Fruit fly (Drosophila melanogaster) whole organism, embryonic: Measurements from ENCODE around the gene CenB1A.
A peak's percentile ranks its signal among the peaks of the same experiment; 100 is the strongest.

Source experiments
- Ada2b ChIP-seq: fragments of 200-800 bp; sonication (Bioruptor generic); IDR thresholded peaks from 2 replicates; pipeline ENCODE4 v1.3.6; 2022; ENCODE audit warnings: missing biosample characterization, missing genetic modification characterization
- Asciz ChIP-seq: fragments of 200-800 bp; sonication (Bioruptor generic); optimal IDR thresholded peaks from 2 replicates; lab custom pipeline; 2017; ENCODE audit warnings: missing biosample characterization, mild to moderate bottlenecking, missing genetic modification characterization, missing genetic modification reagents
- CG10321 ChIP-seq: fragments of 200-800 bp; sonication (Bioruptor generic); IDR thresholded peaks from 2 replicates; pipeline ENCODE4 v1.3.6; 2022; ENCODE audit warnings: missing biosample characterization, missing genetic modification characterization
- CG11093 ChIP-seq: fragments of 200-800 bp; sonication (Bioruptor generic); IDR thresholded peaks from 3 replicates; pipeline ENCODE4 v1.3.6; 2022; ENCODE audit warnings: missing biosample characterization, missing genetic modification characterization
- CG12104 ChIP-seq: fragments of 200-800 bp; sonication (Bioruptor generic); optimal IDR thresholded peaks from 3 replicates; lab custom pipeline; 2016; ENCODE audit warnings: missing biosample characterization, missing genetic modification characterization
- CG12219 ChIP-seq: fragments of 200-800 bp; sonication (Bioruptor generic); optimal IDR thresholded peaks from 3 replicates; lab custom pipeline; 2018; ENCODE audit warnings: missing biosample characterization, mild to moderate bottlenecking, missing genetic modification characterization
- CG12299 ChIP-seq: fragments of 200-800 bp; sonication (Bioruptor generic); optimal IDR thresholded peaks from 2 replicates; lab custom pipeline; 2018; ENCODE audit warnings: missing biosample characterization, mild to moderate bottlenecking, missing genetic modification characterization
- CG1233 ChIP-seq: fragments of 200-800 bp; sonication (Bioruptor generic); optimal IDR thresholded peaks from 4 replicates; lab custom pipeline; 2018; ENCODE audit warnings: missing biosample characterization, mild to moderate bottlenecking, missing genetic modification characterization
- CG14441 ChIP-seq: fragments of 200-800 bp; sonication (Bioruptor generic); IDR thresholded peaks from 2 replicates; pipeline ENCODE4 v1.3.6; 2022; ENCODE audit warnings: missing biosample characterization, missing genetic modification characterization
- CG14667 ChIP-seq: fragments of 200-800 bp; sonication (Bioruptor generic); IDR thresholded peaks from 2 replicates; pipeline ENCODE4 v1.3.6; 2022; ENCODE audit warnings: missing biosample characterization, missing genetic modification characterization
- CG15514 ChIP-seq: fragments of 200-800 bp; sonication (Bioruptor generic); optimal IDR thresholded peaks from 3 replicates; lab custom pipeline; 2017; ENCODE audit warnings: missing biosample characterization, missing genetic modification characterization, mild to moderate bottlenecking, moderate library complexity, missing genetic modification reagents
- CG18764 ChIP-seq: fragments of 200-800 bp; sonication (Bioruptor generic); optimal IDR thresholded peaks from 3 replicates; lab custom pipeline; 2016; ENCODE audit warnings: missing biosample characterization, missing genetic modification characterization
- CG2116 ChIP-seq: fragments of 200-800 bp; sonication (Bioruptor generic); optimal IDR thresholded peaks from 3 replicates; lab custom pipeline; 2018; ENCODE audit warnings: missing biosample characterization, mild to moderate bottlenecking, missing genetic modification characterization
- CG2875 ChIP-seq: fragments of 200-800 bp; sonication (Bioruptor generic); optimal IDR thresholded peaks from 2 replicates; lab custom pipeline; 2017; ENCODE audit warnings: missing biosample characterization, mild to moderate bottlenecking, missing genetic modification characterization, missing genetic modification reagents
- CG34224 ChIP-seq: fragments of 200-800 bp; sonication (Bioruptor generic); IDR thresholded peaks from 3 replicates; pipeline ENCODE4 v1.3.6; 2022; ENCODE audit warnings: missing biosample characterization, missing genetic modification characterization; ENCODE audit not compliant: partially characterized antibody
- CG3995 ChIP-seq: fragments of 200-800 bp; sonication (Bioruptor generic); optimal IDR thresholded peaks from 3 replicates; lab custom pipeline; 2016; ENCODE audit warnings: missing biosample characterization, missing genetic modification characterization
- CG4328 ChIP-seq: fragments of 200-800 bp; sonication (Bioruptor generic); optimal IDR thresholded peaks from 3 replicates; lab custom pipeline; 2017; ENCODE audit warnings: missing biosample characterization, missing genetic modification reagents, missing genetic modification characterization
- CG4617 ChIP-seq: fragments of 200-800 bp; sonication (Bioruptor generic); optimal IDR thresholded peaks from 3 replicates; lab custom pipeline; 2016; ENCODE audit warnings: missing biosample characterization, missing genetic modification characterization, borderline replicate concordance
- CG5245 ChIP-seq: fragments of 200-800 bp; sonication (Bioruptor generic); optimal IDR thresholded peaks from 3 replicates; lab custom pipeline; 2016; ENCODE audit warnings: missing biosample characterization, missing genetic modification characterization
- CG5953 ChIP-seq: fragments of 200-800 bp; sonication (Bioruptor generic); IDR thresholded peaks from 2 replicates; pipeline ENCODE4 v1.3.6; 2022; ENCODE audit warnings: missing biosample characterization, missing genetic modification characterization
- CG6791 ChIP-seq: fragments of 200-800 bp; sonication (Bioruptor generic); IDR thresholded peaks from 3 replicates; pipeline ENCODE4 v1.3.6; 2022; ENCODE audit warnings: missing biosample characterization, missing genetic modification characterization; ENCODE audit not compliant: partially characterized antibody
- CG6854 ChIP-seq: fragments of 200-800 bp; sonication (Bioruptor generic); optimal IDR thresholded peaks from 3 replicates; lab custom pipeline; 2017; ENCODE audit warnings: missing biosample characterization, mild to moderate bottlenecking, missing genetic modification characterization
- CG7372 ChIP-seq: fragments of 200-800 bp; sonication (Bioruptor generic); IDR thresholded peaks from 2 replicates; pipeline ENCODE4 v1.3.6; 2022; ENCODE audit warnings: missing biosample characterization, missing genetic modification characterization
- CG7963 ChIP-seq: fragments of 200-800 bp; sonication (Bioruptor generic); IDR thresholded peaks from 3 replicates; pipeline ENCODE4 v1.3.6; 2022; ENCODE audit warnings: missing biosample characterization, missing genetic modification characterization; ENCODE audit not compliant: partially characterized antibody
- CG9437 ChIP-seq: fragments of 200-800 bp; sonication (Bioruptor generic); optimal IDR thresholded peaks from 2 replicates; lab custom pipeline; 2018; ENCODE audit warnings: missing biosample characterization, mild to moderate bottlenecking, missing genetic modification characterization
- CG9797 ChIP-seq: fragments of 200-800 bp; sonication (Bioruptor generic); optimal IDR thresholded peaks from 3 replicates; lab custom pipeline; 2018; ENCODE audit warnings: missing biosample characterization, mild to moderate bottlenecking, missing genetic modification characterization
- Dek ChIP-seq: fragments of 200-800 bp; sonication (Bioruptor generic); optimal IDR thresholded peaks from 3 replicates; lab custom pipeline; 2019; ENCODE audit warnings: missing biosample characterization, mild to moderate bottlenecking, missing genetic modification characterization, moderate library complexity
- Gsc ChIP-seq: fragments of 200-800 bp; sonication (Bioruptor generic); IDR thresholded peaks from 2 replicates; pipeline ENCODE4 v1.3.6; 2022; ENCODE audit warnings: missing biosample characterization, missing genetic modification characterization
- HLH54F ChIP-seq: fragments of 200-800 bp; sonication (Bioruptor generic); optimal IDR thresholded peaks from 3 replicates; lab custom pipeline; 2016; ENCODE audit warnings: missing biosample characterization, missing genetic modification characterization
- HmgZ ChIP-seq: fragments of 200-800 bp; sonication (Bioruptor generic); optimal IDR thresholded peaks from 2 replicates; lab custom pipeline; 2018; ENCODE audit warnings: missing biosample characterization, mild to moderate bottlenecking, missing genetic modification characterization
- Lim3 ChIP-seq: fragments of 200-800 bp; sonication (Bioruptor generic); IDR thresholded peaks from 2 replicates; pipeline ENCODE4 v1.3.6; 2022; ENCODE audit warnings: missing biosample characterization, missing genetic modification characterization
- Rx ChIP-seq: fragments of 200-800 bp; sonication (Bioruptor generic); IDR thresholded peaks from 2 replicates; pipeline ENCODE4 v1.3.6; 2022; ENCODE audit warnings: missing biosample characterization, missing genetic modification characterization
- ci ChIP-seq: fragments of 200-800 bp; sonication (Bioruptor generic); IDR thresholded peaks from 3 replicates; pipeline ENCODE4 v1.3.6; 2022; ENCODE audit warnings: missing biosample characterization, missing genetic modification characterization
- dati ChIP-seq: fragments of 200-800 bp; sonication (Bioruptor generic); IDR thresholded peaks from 2 replicates; pipeline ENCODE4 v1.3.6; 2022; ENCODE audit warnings: missing biosample characterization, missing genetic modification characterization
- ems ChIP-seq: fragments of 200-800 bp; sonication (Bioruptor generic); optimal IDR thresholded peaks from 3 replicates; lab custom pipeline; 2016; ENCODE audit warnings: missing biosample characterization, missing genetic modification characterization
- en ChIP-seq: fragments of 200-800 bp; sonication (Bioruptor generic); optimal IDR thresholded peaks from 2 replicates; lab custom pipeline; 2016; ENCODE audit warnings: missing biosample characterization, missing genetic modification characterization
- ftz-f1 ChIP-seq: fragments of 200-800 bp; sonication (Bioruptor generic); optimal IDR thresholded peaks from 2 replicates; lab custom pipeline; 2016; ENCODE audit warnings: missing biosample characterization, missing genetic modification characterization
- gcm2 ChIP-seq: fragments of 200-800 bp; sonication (Bioruptor generic); optimal IDR thresholded peaks from 2 replicates; lab custom pipeline; 2016; ENCODE audit warnings: missing biosample characterization, missing genetic modification characterization
- hth ChIP-seq: fragments of >200 bp; optimal IDR thresholded peaks from 2 replicates; lab custom pipeline; 2017; ENCODE audit warnings: inconsistent platforms
- kah ChIP-seq: fragments of 200-800 bp; sonication (Bioruptor generic); optimal IDR thresholded peaks from 2 replicates; lab custom pipeline; 2018; ENCODE audit warnings: missing biosample characterization, mild to moderate bottlenecking, missing genetic modification characterization
- kay ChIP-seq: fragments of 200-800 bp; sonication (Bioruptor generic); optimal IDR thresholded peaks from 2 replicates; lab custom pipeline; 2016; ENCODE audit warnings: missing biosample characterization, missing genetic modification characterization
- nau ChIP-seq: fragments of 200-800 bp; sonication (Bioruptor generic); optimal IDR thresholded peaks from 3 replicates; lab custom pipeline; 2017; ENCODE audit warnings: missing biosample characterization, mild to moderate bottlenecking, missing genetic modification characterization, missing genetic modification reagents
- ranshi ChIP-seq: fragments of 200-800 bp; sonication (Bioruptor generic); IDR thresholded peaks from 2 replicates; pipeline ENCODE4 v1.3.6; 2022; ENCODE audit warnings: missing biosample characterization, missing genetic modification characterization
- run ChIP-seq: fragments of 200-800 bp; sonication (Bioruptor generic); optimal IDR thresholded peaks from 3 replicates; lab custom pipeline; 2018; ENCODE audit warnings: missing biosample characterization, mild to moderate bottlenecking, missing genetic modification characterization
- sug ChIP-seq: fragments of 200-800 bp; optimal IDR thresholded peaks from 2 replicates; lab custom pipeline; 2019; ENCODE audit warnings: missing biosample characterization, mild to moderate bottlenecking, missing genetic modification characterization, moderate library complexity
- tio ChIP-seq: fragments of 200-800 bp; sonication (Bioruptor generic); optimal IDR thresholded peaks from 2 replicates; lab custom pipeline; 2017; ENCODE audit warnings: missing biosample characterization, missing genetic modification characterization, inconsistent platforms
- trem ChIP-seq: fragments of 200-800 bp; optimal IDR thresholded peaks from 3 replicates; lab custom pipeline; 2019; ENCODE audit warnings: missing biosample characterization, mild to moderate bottlenecking, missing genetic modification characterization, moderate library complexity
- twi ChIP-seq: fragments of 200-800 bp; optimal IDR thresholded peaks from 2 replicates; lab custom pipeline; 2019; ENCODE audit warnings: missing biosample characterization, mild to moderate bottlenecking, missing genetic modification characterization, moderate library complexity
- zen2 ChIP-seq: fragments of 200-800 bp; sonication (Bioruptor generic); IDR thresholded peaks from 3 replicates; pipeline ENCODE4 v1.3.6; 2022; ENCODE audit warnings: missing biosample characterization, missing genetic modification characterization; ENCODE audit not compliant: partially characterized antibody
- zfh2 ChIP-seq: fragments of 200-800 bp; sonication (Bioruptor generic); optimal IDR thresholded peaks from 2 replicates; lab custom pipeline; 2016; ENCODE audit warnings: missing biosample characterization, missing genetic modification characterization

The CenB1A gene

DNA sequence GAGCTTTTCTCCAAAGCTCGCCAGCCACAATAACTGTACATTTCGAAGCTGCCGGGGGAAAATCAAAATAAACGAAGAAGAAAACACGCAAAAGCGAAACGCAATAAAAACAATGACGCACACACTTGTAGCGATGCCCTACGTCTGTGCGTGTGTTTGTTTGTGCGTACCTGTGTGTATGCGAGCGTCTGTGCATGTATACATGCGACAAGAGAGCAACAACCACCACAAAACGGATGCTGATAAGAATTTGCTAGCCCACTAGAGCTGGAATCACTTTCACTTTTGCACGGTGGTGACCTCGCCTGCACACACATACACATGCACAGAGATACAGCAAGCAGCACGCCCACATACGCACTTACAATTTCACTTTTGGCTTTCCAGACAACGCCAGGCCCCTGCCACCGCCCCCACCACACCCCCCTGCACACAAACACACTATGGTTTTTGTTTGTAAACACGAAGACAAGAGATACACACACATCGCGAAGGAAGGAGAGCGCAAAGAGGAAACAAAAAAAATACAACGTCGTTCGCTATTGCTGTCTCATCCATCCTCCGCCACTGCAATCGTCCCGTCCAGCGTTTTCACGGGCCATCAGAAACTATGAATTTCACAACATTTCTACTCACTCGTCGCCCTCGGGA is 38.8 kb downstream of the CenB1A start (continued):
- TF ChIP-seq gcm2 (GFP tag; lab: Kevin White, UChicago) (no peak), ems (GFP tag; lab: Kevin White, UChicago) (no peak), CG2875 (GFP tag; lab: Kevin White, UChicago) (peak; percentile 4), CG11093 (GFP tag; lab: Robert Waterston, UW) (no peak), CG10321 (GFP tag; lab: Robert Waterston, UW) (0 out of 2 replicates have a peak, but pooled peaks have one; percentile 38), trem (peak; percentile 19), Asciz (no peak), kay (peak; percentile 41), sug (tag; lab: Kevin White, UChicago) (peak; percentile 71), CG5245 (no peak), Dek (peak; percentile 13), CG1233 (GFP tag; lab: Kevin White, UChicago) (peak; percentile 40), run (tag; lab: Kevin White, UChicago) (peak; percentile 34), zfh2 (GFP tag; lab: Kevin White, UChicago) (no peak), CG2116 (no peak), CG6791 (GFP tag; lab: Robert Waterston, UW) (peak; percentile 32; the same call in 1 of the 3 replicates), Lim3 (GFP tag; lab: Robert Waterston, UW) (no peak), tio (GFP tag; lab: Kevin White, UChicago) (no peak), HmgZ (tag; lab: Kevin White, UChicago) (peak; percentile 50), CG3995 (GFP tag; lab: Kevin White, UChicago) (no peak), Ada2b (no peak), CG12104 (GFP tag; lab: Kevin White, UChicago) (no peak), CG5953 (GFP tag; lab: Robert Waterston, UW) (0 out of 2 replicates have a peak, but pooled peaks have one; percentile 19), CG14441 (no peak), CG18764 (GFP tag; lab: Kevin White, UChicago) (no peak), ftz-f1 (peak; percentile 42), CG7963 (GFP tag; lab: Robert Waterston, UW) (no peak), nau (GFP tag; lab: Kevin White, UChicago) (peak; percentile 28), CG7372 (GFP tag; lab: Robert Waterston, UW) (no peak), zen2 (GFP tag; lab: Robert Waterston, UW) (no peak), CG6854 (peak; percentile 51), CG14667 (no peak), dati (GFP tag; lab: Robert Waterston, UW) (no peak), CG12219 (GFP tag; lab: Kevin White, UChicago) (no peak), ci (GFP tag; lab: Robert Waterston, UW) (peak; percentile 49; the same call in 1 of the 3 replicates), kah (GFP tag; lab: Kevin White, UChicago) (peak; percentile 83), HLH54F (no peak), CG12299 (tag; lab: Kevin White, UChicago) (peak; percentile 25), en (GFP tag; lab: Kevin White, UChicago) (no peak), twi (peak; percentile 45), CG4617 (GFP tag; lab: Kevin White, UChicago) (no peak), CG15514 (GFP tag; lab: Kevin White, UChicago) (peak; percentile 14), CG9797 (GFP tag; lab: Kevin White, UChicago) (no peak), CG4328 (GFP tag; lab: Kevin White, UChicago) (peak; percentile 3), Rx (GFP tag; lab: Robert Waterston, UW) (no peak), ranshi (GFP tag; lab: Robert Waterston, UW) (no peak), Gsc (no peak), hth (lab: Kevin White, UChicago) (no peak), CG34224 (GFP tag; lab: Robert Waterston, UW) (no peak; the same call in 2 of the 3 replicates), CG9437 (GFP tag; lab: Kevin White, UChicago) (peak; percentile 42)
